Worm (Caenorhabditis elegans) whole organism, L2 larva: Measurements from ENCODE around the gene B0001.4.

ENCODE experiments used
- C34F6.9 ChIP-seq: fragments of 150-350 bp; optimal IDR thresholded peaks from 2 replicates; lab custom pipeline; 2014; ENCODE audit warnings: missing biosample characterization, missing genetic modification characterization
- F13H6.1 ChIP-seq: sonication (generic microtip); optimal IDR thresholded peaks from 2 replicates; lab custom pipeline; 2016; ENCODE audit warnings: missing genetic modification characterization, missing compliant biosample characterization
- R02D3.7 ChIP-seq: fragments of 150-350 bp; optimal IDR thresholded peaks from 2 replicates; lab custom pipeline; 2014; ENCODE audit warnings: missing biosample characterization, missing genetic modification characterization
- Y55F3AM.14 ChIP-seq: fragments of 200-800 bp; sonication (Bioruptor generic); optimal IDR thresholded peaks from 2 replicates; lab custom pipeline; 2018; ENCODE audit warnings: mild to moderate bottlenecking, missing genetic modification characterization, missing compliant biosample characterization
- ama-1 ChIP-seq: fragments of 150-350 bp; optimal IDR thresholded peaks from 2 replicates; lab custom pipeline; 2018; ENCODE audit warnings: inconsistent platforms
- ceh-16 ChIP-seq: fragments of 150-350 bp; optimal IDR thresholded peaks from 2 replicates; lab custom pipeline; 2014; ENCODE audit warnings: missing biosample characterization, missing genetic modification characterization
- ceh-82 ChIP-seq: fragments of 150-350 bp; optimal IDR thresholded peaks from 2 replicates; lab custom pipeline; 2014; ENCODE audit warnings: missing biosample characterization, missing genetic modification characterization
- crh-2 ChIP-seq: sonication (generic microtip); optimal IDR thresholded peaks from 2 replicates; lab custom pipeline; 2017; ENCODE audit warnings: missing biosample characterization, missing genetic modification characterization
- dmd-4 ChIP-seq: sonication (generic microtip); optimal IDR thresholded peaks from 2 replicates; lab custom pipeline; 2017; ENCODE audit warnings: missing biosample characterization, missing genetic modification characterization
- elt-3 ChIP-seq: sonication (generic microtip); optimal IDR thresholded peaks from 2 replicates; lab custom pipeline; 2017; ENCODE audit warnings: missing biosample characterization, missing genetic modification characterization
- fos-1 ChIP-seq: fragments of 150-350 bp; optimal IDR thresholded peaks from 2 replicates; lab custom pipeline; 2014; ENCODE audit warnings: missing biosample characterization, missing genetic modification characterization
- gmeb-1 ChIP-seq: fragments of 150-350 bp; optimal IDR thresholded peaks from 2 replicates; lab custom pipeline; 2014; ENCODE audit warnings: missing biosample characterization, missing genetic modification characterization
- lin-11 ChIP-seq: fragments of 150-350 bp; sonication (generic microtip); optimal IDR thresholded peaks from 2 replicates; lab custom pipeline; 2014; ENCODE audit warnings: missing biosample characterization, missing genetic modification characterization, inconsistent platforms, mixed read lengths
- lin-39 ChIP-seq: fragments of 150-350 bp; optimal IDR thresholded peaks from 2 replicates; lab custom pipeline; 2014; ENCODE audit warnings: missing biosample characterization, missing genetic modification reagents, missing genetic modification characterization
- lsy-2 ChIP-seq, 2 experiments: fragments of 150-350 bp in 1 of 2; sonication (generic microtip) in 1 of 2; optimal IDR thresholded peaks; 2 replicates each; lab custom pipeline; 2014 to 2017; ENCODE audit warnings: missing biosample characterization in 2 of 2, missing genetic modification characterization in 2 of 2
- mab-5 ChIP-seq: fragments of 150-350 bp; optimal IDR thresholded peaks from 2 replicates; lab custom pipeline; 2014; ENCODE audit warnings: missing biosample characterization, missing genetic modification characterization
- mbf-1 ChIP-seq: sonication (generic microtip); optimal IDR thresholded peaks from 2 replicates; lab custom pipeline; 2017; ENCODE audit warnings: missing biosample characterization, missing genetic modification characterization
- nhr-10 ChIP-seq: sonication (generic microtip); optimal IDR thresholded peaks from 2 replicates; lab custom pipeline; 2017; ENCODE audit warnings: missing biosample characterization, missing genetic modification characterization
- nhr-11 ChIP-seq: fragments of 150-350 bp; optimal IDR thresholded peaks from 2 replicates; lab custom pipeline; 2014; ENCODE audit warnings: missing biosample characterization, missing genetic modification characterization
- nhr-12 ChIP-seq: fragments of 150-350 bp; optimal IDR thresholded peaks from 2 replicates; lab custom pipeline; 2014; ENCODE audit warnings: missing biosample characterization, missing genetic modification characterization
- nhr-129 ChIP-seq: fragments of 150-350 bp; optimal IDR thresholded peaks from 2 replicates; lab custom pipeline; 2014; ENCODE audit warnings: missing biosample characterization, missing genetic modification characterization
- nhr-23 ChIP-seq: fragments of 150-350 bp; optimal IDR thresholded peaks from 2 replicates; lab custom pipeline; 2014; ENCODE audit warnings: missing biosample characterization, missing genetic modification reagents, missing genetic modification characterization
- nhr-237 ChIP-seq: fragments of 150-350 bp; optimal IDR thresholded peaks from 2 replicates; lab custom pipeline; 2014; ENCODE audit warnings: missing biosample characterization, missing genetic modification characterization
- nhr-25 ChIP-seq: fragments of 150-350 bp; sonication (generic microtip); optimal IDR thresholded peaks from 3 replicates; lab custom pipeline; 2014; ENCODE audit warnings: missing biosample characterization, missing genetic modification characterization
- nhr-6 ChIP-seq: fragments of 150-350 bp; optimal IDR thresholded peaks from 2 replicates; lab custom pipeline; 2014; ENCODE audit warnings: missing biosample characterization, missing genetic modification characterization
- sem-4 ChIP-seq: fragments of 150-350 bp; optimal IDR thresholded peaks from 2 replicates; lab custom pipeline; 2014; ENCODE audit warnings: missing biosample characterization, missing genetic modification reagents, missing genetic modification characterization
- skn-1 ChIP-seq: sonication (generic microtip); optimal IDR thresholded peaks from 2 replicates; lab custom pipeline; 2017; ENCODE audit warnings: missing biosample characterization, missing genetic modification characterization
- sma-3 ChIP-seq: sonication (generic microtip); optimal IDR thresholded peaks from 2 replicates; lab custom pipeline; 2016; ENCODE audit warnings: missing genetic modification reagents, missing genetic modification characterization, missing compliant biosample characterization
- sma-9 ChIP-seq, 2 experiments: fragments of 150-350 bp in 1 of 2; sonication (generic microtip) in 1 of 2; optimal IDR thresholded peaks; 2 replicates each; lab custom pipeline; 2014 to 2016; ENCODE audit warnings: missing genetic modification characterization in 2 of 2, mild to moderate bottlenecking in 1 of 2, missing biosample characterization in 1 of 2, missing compliant biosample characterization in 1 of 2, missing genetic modification reagents in 1 of 2, moderate library complexity in 1 of 2
- unc-39 ChIP-seq: fragments of 150-350 bp; optimal IDR thresholded peaks from 2 replicates; lab custom pipeline; 2014; ENCODE audit warnings: missing biosample characterization, missing genetic modification characterization
- unc-62 ChIP-seq: fragments of 150-350 bp; optimal IDR thresholded peaks from 2 replicates; lab custom pipeline; 2014; ENCODE audit warnings: missing biosample characterization, missing genetic modification reagents, missing genetic modification characterization
- zag-1 ChIP-seq: fragments of 150-350 bp; optimal IDR thresholded peaks from 2 replicates; lab custom pipeline; 2014; ENCODE audit warnings: missing biosample characterization, missing genetic modification characterization
- ztf-1 ChIP-seq: fragments of 200-800 bp; sonication (Bioruptor generic); conservative IDR thresholded peaks from 2 replicates; pipeline ENCODE4 v1.3.6; 2022; ENCODE audit warnings: missing genetic modification characterization, missing compliant biosample characterization
- ztf-11 ChIP-seq: sonication (generic microtip); optimal IDR thresholded peaks from 2 replicates; lab custom pipeline; 2017; ENCODE audit warnings: missing biosample characterization, missing genetic modification characterization
- ztf-4 ChIP-seq: fragments of 150-350 bp; optimal IDR thresholded peaks from 2 replicates; lab custom pipeline; 2014; ENCODE audit warnings: missing biosample characterization, missing genetic modification characterization

B0001.4 gene

ce11 chrIV:12156642-12157233 is 18.7 kb upstream of the B0001.4 start, which contains the start of gene eri-12:
eri-12 (plus strand) TSS chrIV:12156838.
- TF ChIP-seq R02D3.7 (tag; lab: Kevin White, UChicago): no peak
- TF ChIP-seq nhr-129: peak; percentile 67
- TF ChIP-seq crh-2 (tag; lab: Kevin White, UChicago): peak; percentile 34
- TF ChIP-seq lsy-2 (tag; optimal IDR thresholded peaks at IDR 0.05; lab: Kevin White, UChicago): peak in 1 of 2 experiments; percentile 27
- peak; percentile 64 for TF ChIP-seq C34F6.9
- TF ChIP-seq elt-3 (tag; lab: Kevin White, UChicago): no peak

- TF ChIP-seq skn-1 (tag; lab: Kevin White, UChicago) (no peak), nhr-25 (tag; lab: Kevin White, UChicago) (no peak), ceh-16 (tag; lab: Kevin White, UChicago) (no peak), ceh-82 (tag; lab: Kevin White, UChicago) (no peak), sma-3 (GFP tag; lab: Kevin White, UChicago) (no peak), lin-39 (tag; lab: Kevin White, UChicago) (no peak), ztf-11 (tag; lab: Kevin White, UChicago) (no peak), F13H6.1 (tag; lab: Kevin White, UChicago) (no peak), lin-11 (tag; lab: Kevin White, UChicago) (no peak), nhr-23 (no peak), dmd-4 (tag; lab: Kevin White, UChicago) (no peak), R02D3.7 (tag; lab: Kevin White, UChicago) (no peak), ztf-4 (tag; lab: Kevin White, UChicago) (no peak), sma-9 (GFP tag; optimal IDR thresholded peaks at IDR 0.05; lab: Kevin White, UChicago) (no peak), sma-9 (tag; optimal IDR thresholded peaks at IDR 0.05; lab: Kevin White, UChicago) (no peak), sem-4 (tag; lab: Kevin White, UChicago) (no peak), ztf-1 (no peak), nhr-12 (tag; lab: Kevin White, UChicago) (no peak), nhr-11 (tag; lab: Kevin White, UChicago) (no peak), fos-1 (tag; lab: Kevin White, UChicago) (no peak), nhr-237 (tag; lab: Kevin White, UChicago) (no peak)
Observed at ce11 chrIV:12154195-12154677, 16.2 kb upstream of the B0001.4 start, which contains the start of gene B0001.7. B0001.7 (minus strand) TSS chrIV:12154245.

DNA sequence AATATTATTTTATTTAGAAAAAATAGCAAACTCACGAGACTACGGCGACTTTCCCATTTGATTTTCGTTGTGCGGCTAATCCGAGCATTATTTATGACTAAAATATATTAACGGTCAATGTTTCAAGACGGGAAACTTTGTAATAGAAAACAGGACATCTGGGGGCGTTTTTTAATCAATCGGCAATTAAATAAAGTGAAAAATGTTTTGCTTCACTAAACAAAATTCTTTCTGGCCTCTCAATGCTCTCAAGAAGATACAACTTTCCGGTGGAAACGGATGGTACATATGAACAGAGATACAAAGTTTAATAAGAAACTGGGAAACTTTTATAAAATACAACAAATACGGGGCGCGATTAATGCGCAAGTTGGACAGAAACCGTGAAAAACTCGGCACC is 12.9 kb upstream of the B0001.4 start, which contains the start of gene B0001.2:
B0001.2 (minus strand) TSS at position 101 of the 400 bp plus-strand sequence.
- no peak for TF ChIP-seq crh-2 (tag; lab: Kevin White, UChicago)

- no peak for TF ChIP-seq mbf-1 (tag; lab: Kevin White, UChicago)
- no peak for TF ChIP-seq zag-1 (tag; lab: Kevin White, UChicago)
- TF ChIP-seq Y55F3AM.14: no peak
- no peak for TF ChIP-seq gmeb-1 (tag; lab: Kevin White, UChicago)
- TF ChIP-seq, all 48 proteins: peak for 0
Observed at ce11 chrIV:12149609-12150008, 11.6 kb upstream of the B0001.4 start.

- TF ChIP-seq unc-62 (GFP tag; lab: Kevin White, UChicago) (no peak), nhr-129 (peak; percentile 35)
Observed at ce11 chrIV:12145681-12146080, 7.7 kb upstream of the B0001.4 start, which contains the start of gene B0001.3. B0001.3 (minus strand) TSS chrIV:12145735.

- TF ChIP-seq mab-5 (tag; lab: Kevin White, UChicago) (no peak), zag-1 (tag; lab: Kevin White, UChicago) (no peak), nhr-23 (no peak), nhr-12 (tag; lab: Kevin White, UChicago) (no peak), F13H6.1 (tag; lab: Kevin White, UChicago) (no peak), nhr-6 (tag; lab: Kevin White, UChicago) (no peak), nhr-129 (no peak), lsy-2 (tag; optimal IDR thresholded peaks at IDR 0.05; lab: Kevin White, UChicago) (no peak), sma-9 (GFP tag; optimal IDR thresholded peaks at IDR 0.05; lab: Kevin White, UChicago) (no peak), sma-9 (tag; optimal IDR thresholded peaks at IDR 0.05; lab: Kevin White, UChicago) (no peak), nhr-25 (tag; lab: Kevin White, UChicago) (no peak), elt-3 (tag; lab: Kevin White, UChicago) (no peak), ztf-1 (no peak), ama-1 (no peak), unc-39 (tag; lab: Kevin White, UChicago) (no peak), ztf-11 (tag; lab: Kevin White, UChicago) (no peak), C34F6.9 (no peak), nhr-10 (tag; lab: Kevin White, UChicago) (no peak)
Observed at ce11 chrIV:12143231-12143630, 5.2 kb upstream of the B0001.4 start, which contains the start of gene B0001.5. B0001.5 (minus strand) TSS chrIV:12143331.
